Worm (Caenorhabditis elegans) whole organism, L2 larva: ENCODE measurements around the gene F20B10.3.

Source experiments
- C34F6.9 ChIP-seq: fragments of 150-350 bp; optimal IDR thresholded peaks from 2 replicates; lab custom pipeline; 2014; ENCODE audit warnings: missing biosample characterization, missing genetic modification characterization
- F13H6.1 ChIP-seq: sonication (generic microtip); optimal IDR thresholded peaks from 2 replicates; lab custom pipeline; 2016; ENCODE audit warnings: missing genetic modification characterization, missing compliant biosample characterization
- R02D3.7 ChIP-seq: fragments of 150-350 bp; optimal IDR thresholded peaks from 2 replicates; lab custom pipeline; 2014; ENCODE audit warnings: missing biosample characterization, missing genetic modification characterization
- ZK546.5 ChIP-seq: sonication (generic microtip); optimal IDR thresholded peaks from 2 replicates; lab custom pipeline; 2017; ENCODE audit warnings: missing biosample characterization, missing genetic modification characterization
- ama-1 ChIP-seq: fragments of 150-350 bp; optimal IDR thresholded peaks from 2 replicates; lab custom pipeline; 2018; ENCODE audit warnings: inconsistent platforms
- blmp-1 ChIP-seq: sonication (generic microtip); optimal IDR thresholded peaks from 2 replicates; lab custom pipeline; 2017; ENCODE audit warnings: missing genetic modification characterization, mild to moderate bottlenecking, missing compliant biosample characterization, antibody characterized with exemption, moderate library complexity; ENCODE audit not compliant: insufficient read depth
- ceh-16 ChIP-seq: fragments of 150-350 bp; optimal IDR thresholded peaks from 2 replicates; lab custom pipeline; 2014; ENCODE audit warnings: missing biosample characterization, missing genetic modification characterization
- ceh-82 ChIP-seq: fragments of 150-350 bp; optimal IDR thresholded peaks from 2 replicates; lab custom pipeline; 2014; ENCODE audit warnings: missing biosample characterization, missing genetic modification characterization
- crh-2 ChIP-seq: sonication (generic microtip); optimal IDR thresholded peaks from 2 replicates; lab custom pipeline; 2017; ENCODE audit warnings: missing biosample characterization, missing genetic modification characterization
- dmd-4 ChIP-seq: sonication (generic microtip); optimal IDR thresholded peaks from 2 replicates; lab custom pipeline; 2017; ENCODE audit warnings: missing biosample characterization, missing genetic modification characterization
- fos-1 ChIP-seq: fragments of 150-350 bp; optimal IDR thresholded peaks from 2 replicates; lab custom pipeline; 2014; ENCODE audit warnings: missing biosample characterization, missing genetic modification characterization
- gmeb-1 ChIP-seq: fragments of 150-350 bp; optimal IDR thresholded peaks from 2 replicates; lab custom pipeline; 2014; ENCODE audit warnings: missing biosample characterization, missing genetic modification characterization
- lin-11 ChIP-seq: fragments of 150-350 bp; sonication (generic microtip); optimal IDR thresholded peaks from 2 replicates; lab custom pipeline; 2014; ENCODE audit warnings: missing biosample characterization, missing genetic modification characterization, inconsistent platforms, mixed read lengths
- lin-13 ChIP-seq: fragments of 150-350 bp; optimal IDR thresholded peaks from 2 replicates; lab custom pipeline; 2014; ENCODE audit warnings: missing biosample characterization, missing genetic modification reagents, missing genetic modification characterization
- lin-39 ChIP-seq: fragments of 150-350 bp; optimal IDR thresholded peaks from 2 replicates; lab custom pipeline; 2014; ENCODE audit warnings: missing biosample characterization, missing genetic modification reagents, missing genetic modification characterization
- mbf-1 ChIP-seq: sonication (generic microtip); optimal IDR thresholded peaks from 2 replicates; lab custom pipeline; 2017; ENCODE audit warnings: missing biosample characterization, missing genetic modification characterization
- mdl-1 ChIP-seq, 2 experiments: fragments of 150-350 bp in 1 of 2; sonication (generic microtip) in 1 of 2; optimal IDR thresholded peaks; 2 replicates each; lab custom pipeline; 2017; ENCODE audit warnings: missing biosample characterization in 2 of 2, missing genetic modification characterization in 2 of 2
- nhr-10 ChIP-seq: sonication (generic microtip); optimal IDR thresholded peaks from 2 replicates; lab custom pipeline; 2017; ENCODE audit warnings: missing biosample characterization, missing genetic modification characterization
- nhr-12 ChIP-seq: fragments of 150-350 bp; optimal IDR thresholded peaks from 2 replicates; lab custom pipeline; 2014; ENCODE audit warnings: missing biosample characterization, missing genetic modification characterization
- nhr-129 ChIP-seq: fragments of 150-350 bp; optimal IDR thresholded peaks from 2 replicates; lab custom pipeline; 2014; ENCODE audit warnings: missing biosample characterization, missing genetic modification characterization
- nhr-21 ChIP-seq: fragments of 150-350 bp; optimal IDR thresholded peaks from 2 replicates; lab custom pipeline; 2014; ENCODE audit warnings: missing biosample characterization, missing genetic modification characterization
- nhr-23 ChIP-seq: fragments of 150-350 bp; optimal IDR thresholded peaks from 2 replicates; lab custom pipeline; 2014; ENCODE audit warnings: missing biosample characterization, missing genetic modification reagents, missing genetic modification characterization
- nhr-237 ChIP-seq: fragments of 150-350 bp; optimal IDR thresholded peaks from 2 replicates; lab custom pipeline; 2014; ENCODE audit warnings: missing biosample characterization, missing genetic modification characterization
- nhr-6 ChIP-seq: fragments of 150-350 bp; optimal IDR thresholded peaks from 2 replicates; lab custom pipeline; 2014; ENCODE audit warnings: missing biosample characterization, missing genetic modification characterization
- sem-4 ChIP-seq: fragments of 150-350 bp; optimal IDR thresholded peaks from 2 replicates; lab custom pipeline; 2014; ENCODE audit warnings: missing biosample characterization, missing genetic modification reagents, missing genetic modification characterization
- skn-1 ChIP-seq: sonication (generic microtip); optimal IDR thresholded peaks from 2 replicates; lab custom pipeline; 2017; ENCODE audit warnings: missing biosample characterization, missing genetic modification characterization
- sma-9 ChIP-seq, 2 experiments: fragments of 150-350 bp in 1 of 2; sonication (generic microtip) in 1 of 2; optimal IDR thresholded peaks; 2 replicates each; lab custom pipeline; 2014 to 2016; ENCODE audit warnings: missing genetic modification characterization in 2 of 2, mild to moderate bottlenecking in 1 of 2, missing biosample characterization in 1 of 2, missing compliant biosample characterization in 1 of 2, missing genetic modification reagents in 1 of 2, moderate library complexity in 1 of 2
- unc-39 ChIP-seq: fragments of 150-350 bp; optimal IDR thresholded peaks from 2 replicates; lab custom pipeline; 2014; ENCODE audit warnings: missing biosample characterization, missing genetic modification characterization
- unc-62 ChIP-seq: fragments of 150-350 bp; optimal IDR thresholded peaks from 2 replicates; lab custom pipeline; 2014; ENCODE audit warnings: missing biosample characterization, missing genetic modification reagents, missing genetic modification characterization
- ztf-1 ChIP-seq: fragments of 200-800 bp; sonication (Bioruptor generic); conservative IDR thresholded peaks from 2 replicates; pipeline ENCODE4 v1.3.6; 2022; ENCODE audit warnings: missing genetic modification characterization, missing compliant biosample characterization
- ztf-11 ChIP-seq: sonication (generic microtip); optimal IDR thresholded peaks from 2 replicates; lab custom pipeline; 2017; ENCODE audit warnings: missing biosample characterization, missing genetic modification characterization

Gene F20B10.3

ce11 chrIV:12199538-12200158 lies 31.6 kb downstream of the F20B10.3 start:
- TF ChIP-seq sem-4 (tag; lab: Kevin White, UChicago) (no peak), mdl-1 (tag; optimal IDR thresholded peaks at IDR 0.05; lab: Kevin White, UChicago) (no peak), F13H6.1 (tag; lab: Kevin White, UChicago) (peak; percentile 59), fos-1 (tag; lab: Kevin White, UChicago) (peak; percentile 17), ztf-11 (tag; lab: Kevin White, UChicago) (no peak), blmp-1 (tag; lab: Kevin White, UChicago) (no peak), nhr-129 (tag; lab: Kevin White, UChicago) (peak; percentile 28), ztf-1 (GFP tag; lab: Robert Waterston, UW) (no peak), nhr-6 (tag; lab: Kevin White, UChicago) (no peak), C34F6.9 (tag; lab: Kevin White, UChicago) (no peak), sma-9 (GFP tag; optimal IDR thresholded peaks at IDR 0.05; lab: Kevin White, UChicago) (peak; percentile 59), sma-9 (tag; optimal IDR thresholded peaks at IDR 0.05; lab: Kevin White, UChicago) (no peak), nhr-12 (tag; lab: Kevin White, UChicago) (no peak), unc-62 (GFP tag; lab: Kevin White, UChicago) (no peak), crh-2 (peak; percentile 9), mbf-1 (tag; lab: Kevin White, UChicago) (no peak), R02D3.7 (tag; lab: Kevin White, UChicago) (no peak), nhr-23 (no peak), nhr-237 (tag; lab: Kevin White, UChicago) (no peak), ceh-82 (tag; lab: Kevin White, UChicago) (no peak)
- TF ChIP-seq, all 48 proteins: peak for 5

ce11 chrIV:12200812-12201211 lies 32.8 kb downstream of the F20B10.3 start:
- TF ChIP-seq mbf-1 (tag; lab: Kevin White, UChicago), result no peak
- no peak for TF ChIP-seq gmeb-1 (tag; lab: Kevin White, UChicago)
- TF ChIP-seq nhr-129 (tag; lab: Kevin White, UChicago), result peak; percentile 65
- peak; percentile 77 for TF ChIP-seq F13H6.1 (tag; lab: Kevin White, UChicago)
- TF ChIP-seq lin-13 (GFP tag; lab: Kevin White, UChicago), result no peak
- no peak for TF ChIP-seq mdl-1 (tag; optimal IDR thresholded peaks at IDR 0.05; lab: Kevin White, UChicago)

- no peak for TF ChIP-seq lin-13 (GFP tag; lab: Kevin White, UChicago)
- no peak for TF ChIP-seq nhr-21 (tag; lab: Kevin White, UChicago)
- no peak for TF ChIP-seq skn-1 (tag; lab: Kevin White, UChicago)
- no peak for TF ChIP-seq ceh-16 (tag; lab: Kevin White, UChicago)
- no peak for TF ChIP-seq nhr-237 (tag; lab: Kevin White, UChicago)
- no peak for TF ChIP-seq ztf-1 (GFP tag; lab: Robert Waterston, UW)
- TF ChIP-seq sma-9 (GFP tag; optimal IDR thresholded peaks at IDR 0.05; lab: Kevin White, UChicago), result peak; percentile 23
- TF ChIP-seq sma-9 (tag; optimal IDR thresholded peaks at IDR 0.05; lab: Kevin White, UChicago), result no peak
- TF ChIP-seq ceh-82 (tag; lab: Kevin White, UChicago), result no peak
- TF ChIP-seq F13H6.1 (tag; lab: Kevin White, UChicago), result peak; percentile 53
- no peak for TF ChIP-seq ama-1 (lab: Kevin White, UChicago)
- TF ChIP-seq gmeb-1 (tag; lab: Kevin White, UChicago), result no peak
- TF ChIP-seq lin-11, result no peak
- no peak for TF ChIP-seq nhr-10 (tag; lab: Kevin White, UChicago)
- TF ChIP-seq nhr-129 (tag; lab: Kevin White, UChicago), result peak; percentile 29
- no peak for TF ChIP-seq blmp-1 (tag; lab: Kevin White, UChicago)
- TF ChIP-seq dmd-4 (tag; lab: Kevin White, UChicago), result no peak
- no peak for TF ChIP-seq lin-39
- no peak for TF ChIP-seq mbf-1 (tag; lab: Kevin White, UChicago)
- no peak for TF ChIP-seq ZK546.5 (tag; lab: Kevin White, UChicago)
- TF ChIP-seq unc-39 (tag; lab: Kevin White, UChicago), result no peak
Observed at ce11 chrIV:12202000-12202399, 34.0 kb downstream of the F20B10.3 start.

- TF ChIP-seq crh-2, result no peak
- no peak for TF ChIP-seq F13H6.1 (tag; lab: Kevin White, UChicago)
- no peak for TF ChIP-seq gmeb-1 (tag; lab: Kevin White, UChicago)
- no peak for TF ChIP-seq C34F6.9 (tag; lab: Kevin White, UChicago)
- TF ChIP-seq sma-9 (GFP tag; optimal IDR thresholded peaks at IDR 0.05; lab: Kevin White, UChicago), result no peak
- TF ChIP-seq sma-9 (tag; optimal IDR thresholded peaks at IDR 0.05; lab: Kevin White, UChicago), result no peak
- TF ChIP-seq nhr-6 (tag; lab: Kevin White, UChicago), result no peak
- no peak for TF ChIP-seq fos-1 (tag; lab: Kevin White, UChicago)
Observed at ce11 chrIV:12202949-12203348, 34.9 kb downstream of the F20B10.3 start, which contains the start of gene F35G2.1. Gene F35G2.1, plus strand, starts transcription at chrIV:12203249.
